Worm (Caenorhabditis elegans): ENCODE data around the gene cpsf-3.

DNA sequence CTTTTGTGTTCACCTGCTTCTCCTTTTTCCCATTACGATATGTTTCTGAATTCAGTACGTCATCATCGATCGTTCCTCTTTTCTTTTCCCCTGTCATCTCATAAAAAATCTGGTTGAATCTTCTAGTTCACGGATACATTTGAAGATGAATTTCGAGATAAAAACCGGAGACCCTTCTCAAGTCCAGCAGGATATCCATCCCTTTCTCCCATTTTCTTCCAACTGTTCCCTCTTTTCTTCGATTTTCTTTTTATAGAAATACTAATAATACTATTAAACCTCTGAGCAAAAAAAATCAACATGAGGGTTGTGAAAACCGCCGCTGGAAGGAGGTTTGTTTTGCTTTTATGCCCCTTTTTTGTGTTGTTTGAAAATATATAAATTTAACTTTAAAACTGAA, 26.8 kb downstream of the cpsf-3 start, which contains the start of gene bus-12:
- no peak for TF ChIP-seq lin-15B (tag; optimal IDR thresholded peaks at IDR 0.05)
- TF ChIP-seq nhr-25 (tag; optimal IDR thresholded peaks at IDR 0.05), result no peak
- TF ChIP-seq fos-1 (tag; optimal IDR thresholded peaks at IDR 0.05), result no peak
- TF ChIP-seq nhr-76 (tag; optimal IDR thresholded peaks at IDR 0.05), result no peak
- TF ChIP-seq elt-1 (tag; optimal IDR thresholded peaks at IDR 0.05), result no peak
- no peak for TF ChIP-seq ceh-28 (tag; optimal IDR thresholded peaks at IDR 0.05)
- TF ChIP-seq lin-39 (tag; optimal IDR thresholded peaks at IDR 0.05), result no peak
- TF ChIP-seq mml-1 (tag; optimal IDR thresholded peaks at IDR 0.05), result no peak
- no peak for TF ChIP-seq pqm-1 (tag; optimal IDR thresholded peaks at IDR 0.05)

Data from whole organism, L3 larva.